Fruit fly (Drosophila melanogaster) whole organism, embryonic: ENCODE measurements around the gene CG7653.
A peak's percentile ranks its signal among the peaks of the same experiment; 100 is the strongest.

ENCODE experiments used
- CG11247 ChIP-seq: fragments of 200-800 bp; sonication (Bioruptor generic); IDR thresholded peaks from 2 replicates; pipeline ENCODE4 v1.3.6; 2022; ENCODE audit warnings: missing biosample characterization, missing genetic modification characterization
- CG11695 ChIP-seq: fragments of 200-800 bp; sonication (Bioruptor generic); IDR thresholded peaks from 3 replicates; pipeline ENCODE4 v1.3.6; 2022; ENCODE audit warnings: missing biosample characterization, missing genetic modification characterization
- CG12155 ChIP-seq: fragments of 200-800 bp; sonication (Bioruptor generic); optimal IDR thresholded peaks from 3 replicates; lab custom pipeline; 2016; ENCODE audit warnings: missing biosample characterization, missing genetic modification characterization
- CG12236 ChIP-seq: fragments of 200-800 bp; sonication (Bioruptor generic); optimal IDR thresholded peaks from 2 replicates; lab custom pipeline; 2016; ENCODE audit warnings: missing biosample characterization, missing genetic modification characterization
- CG12744 ChIP-seq: fragments of 200-800 bp; sonication (Bioruptor generic); optimal IDR thresholded peaks from 2 replicates; lab custom pipeline; 2016; ENCODE audit warnings: missing biosample characterization, missing genetic modification characterization
- CG13894 ChIP-seq: fragments of 200-800 bp; sonication (Bioruptor generic); optimal IDR thresholded peaks from 3 replicates; lab custom pipeline; 2018; ENCODE audit warnings: missing biosample characterization, mild to moderate bottlenecking, missing genetic modification characterization, moderate library complexity
- CG15479 ChIP-seq: fragments of 200-800 bp; sonication (Bioruptor generic); optimal IDR thresholded peaks from 3 replicates; lab custom pipeline; 2019; ENCODE audit warnings: missing biosample characterization, mild to moderate bottlenecking, missing genetic modification characterization, moderate library complexity
- CG1647 ChIP-seq: fragments of 200-800 bp; sonication (Bioruptor generic); optimal IDR thresholded peaks from 3 replicates; lab custom pipeline; 2016; ENCODE audit warnings: missing biosample characterization, missing genetic modification characterization
- CG16815 ChIP-seq: fragments of 200-800 bp; sonication (Bioruptor generic); optimal IDR thresholded peaks from 3 replicates; lab custom pipeline; 2017; ENCODE audit warnings: missing biosample characterization, mild to moderate bottlenecking, missing genetic modification characterization
- CG16863 ChIP-seq: fragments of 200-800 bp; sonication (Bioruptor generic); optimal IDR thresholded peaks from 3 replicates; lab custom pipeline; 2016; ENCODE audit warnings: missing biosample characterization, missing genetic modification characterization
- CG17361 ChIP-seq: fragments of 200-800 bp; sonication (Bioruptor generic); IDR thresholded peaks from 3 replicates; pipeline ENCODE4 v1.3.6; 2022; ENCODE audit warnings: missing biosample characterization, missing genetic modification characterization
- CG17612 ChIP-seq: fragments of 200-800 bp; sonication (Bioruptor generic); IDR thresholded peaks from 2 replicates; pipeline ENCODE4 v1.3.6; 2022; ENCODE audit warnings: missing biosample characterization, missing genetic modification characterization
- CG1792 ChIP-seq: fragments of 200-800 bp; sonication (Bioruptor generic); optimal IDR thresholded peaks from 2 replicates; lab custom pipeline; 2016; ENCODE audit warnings: missing biosample characterization, missing genetic modification characterization
- CG18262 ChIP-seq: fragments of 200-800 bp; optimal IDR thresholded peaks from 3 replicates; lab custom pipeline; 2019; ENCODE audit warnings: missing biosample characterization, mild to moderate bottlenecking, missing genetic modification characterization, moderate library complexity
- CG18764 ChIP-seq: fragments of 200-800 bp; sonication (Bioruptor generic); optimal IDR thresholded peaks from 3 replicates; lab custom pipeline; 2016; ENCODE audit warnings: missing biosample characterization, missing genetic modification characterization
- CG31388 ChIP-seq: fragments of 200-800 bp; sonication (Bioruptor generic); optimal IDR thresholded peaks from 2 replicates; lab custom pipeline; 2016; ENCODE audit warnings: missing biosample characterization, missing genetic modification characterization
- CG5245 ChIP-seq: fragments of 200-800 bp; sonication (Bioruptor generic); optimal IDR thresholded peaks from 3 replicates; lab custom pipeline; 2016; ENCODE audit warnings: missing biosample characterization, missing genetic modification characterization
- CG6254 ChIP-seq: fragments of 200-800 bp; sonication (Bioruptor generic); optimal IDR thresholded peaks from 3 replicates; lab custom pipeline; 2017; ENCODE audit warnings: mild to moderate bottlenecking, missing biosample characterization, missing genetic modification reagents, missing genetic modification characterization
- CG6272 ChIP-seq: fragments of 200-800 bp; sonication (Bioruptor generic); IDR thresholded peaks from 2 replicates; pipeline ENCODE4 v1.3.6; 2022; ENCODE audit warnings: missing biosample characterization, missing genetic modification characterization
- CG6683 ChIP-seq: fragments of 200-800 bp; sonication (Bioruptor generic); optimal IDR thresholded peaks from 2 replicates; lab custom pipeline; 2017; ENCODE audit warnings: missing biosample characterization, mild to moderate bottlenecking, missing genetic modification characterization, missing genetic modification reagents
- CHES-1-like ChIP-seq: fragments of 200-800 bp; sonication (Bioruptor generic); optimal IDR thresholded peaks from 2 replicates; lab custom pipeline; 2016; ENCODE audit warnings: missing biosample characterization, missing genetic modification characterization
- Dbx ChIP-seq: fragments of 200-800 bp; sonication (Bioruptor generic); IDR thresholded peaks from 3 replicates; pipeline ENCODE4 v1.3.6; 2022; ENCODE audit warnings: missing biosample characterization, missing genetic modification characterization
- Doc2 ChIP-seq: fragments of 200-800 bp; sonication (Bioruptor generic); IDR thresholded peaks from 2 replicates; pipeline ENCODE4 v1.3.6; 2022; ENCODE audit warnings: missing biosample characterization, missing genetic modification characterization
- Dref ChIP-seq: fragments of 200-800 bp; sonication (Bioruptor generic); IDR thresholded peaks from 2 replicates; pipeline ENCODE4 v1.3.6; 2022; ENCODE audit warnings: missing biosample characterization, missing genetic modification characterization
- Fer2 ChIP-seq: fragments of 200-800 bp; sonication (Bioruptor generic); optimal IDR thresholded peaks from 2 replicates; lab custom pipeline; 2018; ENCODE audit warnings: missing biosample characterization, mild to moderate bottlenecking, missing genetic modification characterization, moderate library complexity
- HLH3B ChIP-seq: fragments of 200-800 bp; sonication (Bioruptor generic); IDR thresholded peaks from 2 replicates; pipeline ENCODE4 v1.3.6; 2022; ENCODE audit warnings: missing biosample characterization, missing genetic modification characterization
- Hsf ChIP-seq: fragments of 200-800 bp; sonication (Bioruptor generic); optimal IDR thresholded peaks from 3 replicates; lab custom pipeline; 2016; ENCODE audit warnings: missing biosample characterization, missing genetic modification characterization
- Poxn ChIP-seq: fragments of 200-800 bp; sonication (Bioruptor generic); IDR thresholded peaks from 2 replicates; pipeline ENCODE4 v1.3.6; 2022; ENCODE audit warnings: missing biosample characterization, missing genetic modification characterization
- YL-1 ChIP-seq: fragments of 200-800 bp; sonication (Bioruptor generic); optimal IDR thresholded peaks from 3 replicates; lab custom pipeline; 2017; ENCODE audit warnings: missing biosample characterization, mild to moderate bottlenecking, missing genetic modification characterization
- amos ChIP-seq: fragments of 200-800 bp; sonication (Bioruptor generic); IDR thresholded peaks from 2 replicates; pipeline ENCODE4 v1.3.6; 2022; ENCODE audit warnings: missing biosample characterization, missing genetic modification characterization; ENCODE audit not compliant: partially characterized antibody
- ci ChIP-seq: fragments of 200-800 bp; sonication (Bioruptor generic); IDR thresholded peaks from 3 replicates; pipeline ENCODE4 v1.3.6; 2022; ENCODE audit warnings: missing biosample characterization, missing genetic modification characterization
- corto ChIP-seq: fragments of 200-800 bp; sonication (Bioruptor generic); optimal IDR thresholded peaks from 2 replicates; lab custom pipeline; 2016; ENCODE audit warnings: missing biosample characterization, mild to moderate bottlenecking, missing genetic modification characterization, moderate library complexity
- crc ChIP-seq: fragments of 200-800 bp; sonication (Bioruptor generic); optimal IDR thresholded peaks from 2 replicates; lab custom pipeline; 2016; ENCODE audit warnings: missing biosample characterization, missing genetic modification characterization
- cwo ChIP-seq: fragments of 200-800 bp; sonication (Bioruptor generic); optimal IDR thresholded peaks from 3 replicates; lab custom pipeline; 2017; ENCODE audit warnings: missing biosample characterization, missing genetic modification characterization, mild to moderate bottlenecking, moderate library complexity, missing genetic modification reagents
- esg ChIP-seq: fragments of 200-800 bp; sonication (Bioruptor generic); conservative IDR thresholded peaks from 2 replicates; pipeline ENCODE4 v1.3.6; 2022; ENCODE audit warnings: missing biosample characterization, missing genetic modification characterization
- gro ChIP-seq: fragments of 200-800 bp; sonication (Bioruptor generic); optimal IDR thresholded peaks from 2 replicates; lab custom pipeline; 2016; ENCODE audit warnings: missing biosample characterization, missing genetic modification characterization
- hbn ChIP-seq: fragments of 200-800 bp; sonication (Bioruptor generic); IDR thresholded peaks from 2 replicates; pipeline ENCODE4 v1.3.6; 2022; ENCODE audit warnings: missing biosample characterization, missing genetic modification characterization; ENCODE audit not compliant: partially characterized antibody
- insv ChIP-seq, 2 experiments: fragments of 200-800 bp; sonication (Bioruptor generic); optimal IDR thresholded peaks; 3 replicates each; lab custom pipeline; 2016 to 2018; ENCODE audit warnings: missing biosample characterization in 2 of 2, missing genetic modification characterization in 2 of 2
- inv ChIP-seq: fragments of 200-800 bp; sonication (Bioruptor generic); IDR thresholded peaks from 2 replicates; pipeline ENCODE4 v1.3.6; 2022; ENCODE audit warnings: missing biosample characterization, missing genetic modification characterization; ENCODE audit not compliant: partially characterized antibody
- jumu ChIP-seq: fragments of 200-800 bp; sonication (Bioruptor generic); optimal IDR thresholded peaks from 3 replicates; lab custom pipeline; 2016; ENCODE audit warnings: missing biosample characterization, missing genetic modification characterization
- org-1 ChIP-seq: fragments of 200-800 bp; sonication (Bioruptor generic); optimal IDR thresholded peaks from 2 replicates; lab custom pipeline; 2017; ENCODE audit warnings: missing biosample characterization, missing genetic modification characterization
- p53 ChIP-seq: fragments of 200-800 bp; sonication (Bioruptor generic); optimal IDR thresholded peaks from 2 replicates; lab custom pipeline; 2016; ENCODE audit warnings: missing biosample characterization, missing genetic modification characterization
- pros ChIP-seq: fragments of 200-800 bp; sonication (Bioruptor generic); optimal IDR thresholded peaks from 3 replicates; lab custom pipeline; 2019; ENCODE audit warnings: missing biosample characterization, mild to moderate bottlenecking, missing genetic modification characterization, moderate library complexity
- slou ChIP-seq: fragments of 200-800 bp; sonication (Bioruptor generic); optimal IDR thresholded peaks from 3 replicates; lab custom pipeline; 2016; ENCODE audit warnings: missing biosample characterization, missing genetic modification characterization
- sr ChIP-seq: fragments of 200-800 bp; sonication (Bioruptor generic); IDR thresholded peaks from 3 replicates; pipeline ENCODE4 v1.3.6; 2022; ENCODE audit warnings: missing biosample characterization, missing genetic modification characterization
- stwl ChIP-seq: fragments of 200-800 bp; sonication (Bioruptor generic); optimal IDR thresholded peaks from 3 replicates; lab custom pipeline; 2018; ENCODE audit warnings: missing biosample characterization, mild to moderate bottlenecking, missing genetic modification characterization, moderate library complexity
- tio ChIP-seq: fragments of 200-800 bp; sonication (Bioruptor generic); optimal IDR thresholded peaks from 2 replicates; lab custom pipeline; 2017; ENCODE audit warnings: missing biosample characterization, missing genetic modification characterization, inconsistent platforms
- vfl ChIP-seq: fragments of 200-800 bp; sonication (Bioruptor generic); optimal IDR thresholded peaks from 2 replicates; lab custom pipeline; 2016; ENCODE audit warnings: missing biosample characterization, missing genetic modification characterization
- vvl ChIP-seq: fragments of 200-800 bp; sonication (Bioruptor generic); IDR thresholded peaks from 2 replicates; pipeline ENCODE4 v1.3.6; 2022; ENCODE audit warnings: missing biosample characterization, missing genetic modification characterization
- wek ChIP-seq: fragments of 200-800 bp; sonication (Bioruptor generic); optimal IDR thresholded peaks from 3 replicates; lab custom pipeline; 2018; ENCODE audit warnings: missing biosample characterization, mild to moderate bottlenecking, missing genetic modification characterization, moderate library complexity

CG7653 gene

dm6 chr2L:15912901-15913673 lies 33.1 kb upstream of the CG7653 start (continued):
- no peak for TF ChIP-seq crc (GFP tag; lab: Kevin White, UChicago)
- no peak for TF ChIP-seq inv
- TF ChIP-seq CG12236 (GFP tag; lab: Kevin White, UChicago), result no peak
- TF ChIP-seq CG18764 (GFP tag; lab: Kevin White, UChicago), result peak; percentile 24
- peak; percentile 45; the same call in 1 of the 2 replicates for TF ChIP-seq CG6272 (GFP tag; lab: Robert Waterston, UW)
- peak; percentile 62 for TF ChIP-seq wek
- peak; percentile 8 for TF ChIP-seq Hsf (GFP tag; lab: Kevin White, UChicago)
- TF ChIP-seq CG15479 (GFP tag; lab: Kevin White, UChicago), result no peak
- TF ChIP-seq CG11695, result peak; percentile 60; the same call in 2 of the 3 replicates
- no peak for TF ChIP-seq CG17612 (GFP tag; lab: Robert Waterston, UW)
- TF ChIP-seq amos, result peak; percentile 23; the same call in 1 of the 2 replicates
- TF ChIP-seq corto, result no peak
- peak; percentile 92 for TF ChIP-seq CG13894 (tag; lab: Kevin White, UChicago)
- peak; percentile 87 for TF ChIP-seq vvl (GFP tag; lab: Robert Waterston, UW)
- TF ChIP-seq insv (GFP tag; optimal IDR thresholded peaks at IDR 0.05; lab: Kevin White, UChicago), result no peak
- no peak for TF ChIP-seq CG1647 (GFP tag; lab: Kevin White, UChicago)
- peak; percentile 95 for TF ChIP-seq CG18262 (tag; lab: Kevin White, UChicago)
- TF ChIP-seq sr (GFP tag; lab: Robert Waterston, UW), result peak; percentile 95
- no peak for TF ChIP-seq CG1792 (GFP tag; lab: Kevin White, UChicago)
- no peak for TF ChIP-seq p53 (GFP tag; lab: Kevin White, UChicago)
- TF ChIP-seq tio (GFP tag; lab: Kevin White, UChicago), result peak; percentile 57
- no peak for TF ChIP-seq CG12155 (GFP tag; lab: Kevin White, UChicago)
- no peak for TF ChIP-seq YL-1
- peak; percentile 48 for TF ChIP-seq CG16815
- TF ChIP-seq slou (GFP tag; lab: Kevin White, UChicago), result peak; percentile 26
- TF ChIP-seq CHES-1-like, result no peak
- no peak for TF ChIP-seq Fer2 (tag; lab: Kevin White, UChicago)
- no peak for TF ChIP-seq jumu (GFP tag; lab: Kevin White, UChicago)
- TF ChIP-seq CG12744 (GFP tag; lab: Kevin White, UChicago), result no peak
- TF ChIP-seq gro, result peak; percentile 47
- no peak for TF ChIP-seq hbn
- peak; percentile 65; the same call in 1 of the 3 replicates for TF ChIP-seq ci (GFP tag; lab: Robert Waterston, UW)
- TF ChIP-seq esg (GFP tag; lab: Robert Waterston, UW), result peak; percentile 42
- peak; percentile 97 for TF ChIP-seq CG17361 (GFP tag; lab: Robert Waterston, UW)
- no peak for TF ChIP-seq Doc2 (GFP tag; lab: Robert Waterston, UW)
- TF ChIP-seq vfl, result no peak
- peak; percentile 5 for TF ChIP-seq CG6254 (GFP tag; lab: Kevin White, UChicago)
- no peak for TF ChIP-seq CG31388 (GFP tag; lab: Kevin White, UChicago)
- peak; percentile 59 for TF ChIP-seq org-1 (GFP tag; lab: Kevin White, UChicago)
- TF ChIP-seq Dbx (GFP tag; lab: Robert Waterston, UW), result peak; percentile 50; the same call in 2 of the 3 replicates
- no peak for TF ChIP-seq stwl (tag; lab: Kevin White, UChicago)
- TF ChIP-seq CG16863 (GFP tag; lab: Kevin White, UChicago), result no peak
- no peak for TF ChIP-seq CG11247 (GFP tag; lab: Robert Waterston, UW)
- no peak for TF ChIP-seq CG6683 (GFP tag; lab: Kevin White, UChicago)
- TF ChIP-seq pros (GFP tag; lab: Kevin White, UChicago), result peak; percentile 31
- TF ChIP-seq HLH3B (GFP tag; lab: Robert Waterston, UW), result 0 out of 2 replicates have a peak, but pooled peaks have one; percentile 6
- TF ChIP-seq cwo (GFP tag; lab: Kevin White, UChicago), result peak; percentile 98
- no peak for TF ChIP-seq Dref
- TF ChIP-seq CG5245 (GFP tag; lab: Kevin White, UChicago), result peak; percentile 1
- TF ChIP-seq Poxn, result no peak
